Worm (Caenorhabditis elegans) whole organism, late embryonic: ENCODE results near the gene C49F5.3.

ENCODE experiments used
- ceh-9 ChIP-seq: sonication (generic microtip); optimal IDR thresholded peaks from 2 replicates; lab custom pipeline; 2016; ENCODE audit warnings: mild to moderate bottlenecking, missing genetic modification characterization, inconsistent platforms, missing compliant biosample characterization
- gmeb-2 ChIP-seq: sonication (generic microtip); optimal IDR thresholded peaks from 2 replicates; lab custom pipeline; 2016; ENCODE audit warnings: missing genetic modification characterization, inconsistent platforms, missing compliant biosample characterization
- hlh-6 ChIP-seq: sonication (generic microtip); optimal IDR thresholded peaks from 2 replicates; lab custom pipeline; 2016; ENCODE audit warnings: missing genotype, missing genetic modification characterization, missing compliant biosample characterization
- nhr-11 ChIP-seq: fragments of 150-350 bp; optimal IDR thresholded peaks from 2 replicates; lab custom pipeline; 2014; ENCODE audit warnings: missing biosample characterization, missing genetic modification characterization
- odd-2 ChIP-seq: sonication (generic microtip); optimal IDR thresholded peaks from 2 replicates; lab custom pipeline; 2017; ENCODE audit warnings: antibody characterized with exemption, mild to moderate bottlenecking, missing genetic modification characterization, missing compliant biosample characterization
- pha-4 ChIP-seq: fragments of 150-350 bp; optimal IDR thresholded peaks from 2 replicates; lab custom pipeline; 2018; ENCODE audit warnings: missing biosample characterization, missing genetic modification reagents, missing genetic modification characterization
- pqm-1 ChIP-seq: sonication (generic microtip); optimal IDR thresholded peaks from 2 replicates; lab custom pipeline; 2016; ENCODE audit warnings: missing genetic modification characterization, missing compliant biosample characterization
- unc-42 ChIP-seq: sonication (generic microtip); optimal IDR thresholded peaks from 2 replicates; lab custom pipeline; 2016; ENCODE audit warnings: missing genotype, missing genetic modification characterization, missing compliant biosample characterization
- unc-55 ChIP-seq: sonication (generic microtip); optimal IDR thresholded peaks from 2 replicates; lab custom pipeline; 2017; ENCODE audit warnings: missing biosample characterization, missing genetic modification reagents, missing genetic modification characterization

DNA sequence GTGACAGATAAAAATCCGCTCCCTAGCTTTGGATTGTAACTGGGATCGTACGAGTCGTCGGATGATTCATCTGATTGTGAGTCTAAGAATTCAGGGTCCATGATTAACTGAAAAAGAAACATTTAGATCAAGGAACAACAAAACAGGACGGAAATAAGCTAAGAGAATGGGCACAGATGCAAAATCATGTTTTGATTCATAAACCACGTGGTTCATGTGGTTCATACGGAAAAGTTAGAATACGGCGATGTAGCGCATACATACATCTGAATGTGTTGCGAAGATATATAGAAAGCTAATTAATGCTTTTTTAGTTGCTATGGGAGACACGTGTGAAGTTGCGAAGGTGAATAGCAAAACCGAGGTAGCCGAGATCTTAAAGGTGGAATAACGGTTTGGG lies 41.5 kb downstream of the C49F5.3 start, which contains the start of gene F55G7.3:
- no peak for TF ChIP-seq unc-55
- no peak for TF ChIP-seq hlh-6 (tag; lab: Kevin White, UChicago)
- TF ChIP-seq nhr-11 (tag; lab: Kevin White, UChicago) = no peak
- TF ChIP-seq pqm-1 (tag; lab: Kevin White, UChicago) = no peak
- TF ChIP-seq ceh-9 = no peak
- TF ChIP-seq pha-4 (tag; lab: Kevin White, UChicago) = no peak
- no peak for TF ChIP-seq gmeb-2 (tag; lab: Kevin White, UChicago)
- TF ChIP-seq odd-2 (tag; lab: Kevin White, UChicago) = no peak
- TF ChIP-seq unc-42 (tag; lab: Kevin White, UChicago) = no peak
